Worm (Caenorhabditis elegans): ENCODE measurements around the gene bud-13.
A peak's percentile ranks its signal among the peaks of the same experiment; 100 is the strongest.

bud-13 gene

DNA sequence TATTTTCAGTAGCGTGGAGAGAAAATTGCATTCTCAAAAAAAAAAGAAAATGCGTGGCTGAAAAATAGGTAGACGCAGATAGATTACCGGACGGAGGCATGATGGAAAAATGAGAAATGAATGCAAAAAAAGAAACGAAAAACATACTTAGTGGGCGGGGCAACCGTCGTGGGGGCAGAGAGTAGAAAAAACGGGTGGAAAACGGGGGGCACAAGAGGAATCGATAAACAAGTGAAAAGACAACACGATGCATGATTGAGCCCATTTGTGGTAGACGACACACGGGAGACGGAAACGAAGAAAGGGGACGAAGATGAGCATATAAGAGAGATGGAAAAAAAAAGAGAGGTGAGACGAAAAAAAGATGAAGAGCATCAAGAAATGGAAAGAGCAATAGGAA, 21.0 kb upstream of the bud-13 start (continued):
- TF ChIP-seq nhr-77 (tag; optimal IDR thresholded peaks at IDR 0.05) (no peak), ceh-20 (GFP tag; IDR thresholded peaks at IDR 0.05) (no peak), F10B5.3 (tag; optimal IDR thresholded peaks at IDR 0.05) (no peak), ceh-62 (tag; optimal IDR thresholded peaks at IDR 0.05) (no peak), ztf-7 (tag; optimal IDR thresholded peaks at IDR 0.05) (no peak), lsy-2 (tag; optimal IDR thresholded peaks at IDR 0.05) (no peak), zip-2 (tag; optimal IDR thresholded peaks at IDR 0.05) (no peak), gei-8 (GFP tag; optimal IDR thresholded peaks at IDR 0.05) (no peak), unc-62 (GFP tag; optimal IDR thresholded peaks at IDR 0.05 in 1 of 2) (peak in 1 of 2 experiments; percentile 70), unc-62 (tag; optimal IDR thresholded peaks at IDR 0.05) (no peak), lir-3 (tag; optimal IDR thresholded peaks at IDR 0.05) (no peak), ceh-82 (tag; optimal IDR thresholded peaks at IDR 0.05) (no peak), nhr-11 (tag; optimal IDR thresholded peaks at IDR 0.05) (no peak), R02D3.7 (tag; optimal IDR thresholded peaks at IDR 0.05) (no peak), hmg-1.1 (GFP tag; IDR thresholded peaks at IDR 0.05) (no peak), daf-16 (GFP tag; optimal IDR thresholded peaks at IDR 0.05) (no peak), daf-16 (tag; optimal IDR thresholded peaks at IDR 0.05) (peak; percentile 10), unc-130 (GFP tag; optimal IDR thresholded peaks at IDR 0.05) (no peak), nhr-102 (tag; optimal IDR thresholded peaks at IDR 0.05) (no peak), zfp-2 (tag; optimal IDR thresholded peaks at IDR 0.05) (no peak), T26A8.4 (GFP tag; IDR thresholded peaks at IDR 0.05) (no peak), zip-11 (GFP tag; IDR thresholded peaks at IDR 0.05) (no peak), rbr-2 (tag; optimal IDR thresholded peaks at IDR 0.05) (peak; percentile 38), daf-8 (GFP tag; IDR thresholded peaks at IDR 0.05) (no peak), pqm-1 (tag; optimal IDR thresholded peaks at IDR 0.05) (no peak), ceh-28 (tag; optimal IDR thresholded peaks at IDR 0.05) (no peak), snpc-1.2 (GFP tag; IDR thresholded peaks at IDR 0.05) (no peak), D1046.2 (GFP tag; IDR thresholded peaks at IDR 0.05) (no peak), nhr-42 (GFP tag; IDR thresholded peaks at IDR 0.05) (no peak), lim-7 (GFP tag; IDR thresholded peaks at IDR 0.05) (no peak), ama-1 (optimal IDR thresholded peaks at IDR 0.05) (no peak), hlh-30 (tag; optimal IDR thresholded peaks at IDR 0.05; ENCODE audit: insufficient read depth) (peak; percentile 18), lin-38 (GFP tag; IDR thresholded peaks at IDR 0.05) (no peak), spr-3 (GFP tag; optimal IDR thresholded peaks at IDR 0.05) (no peak)

DNA sequence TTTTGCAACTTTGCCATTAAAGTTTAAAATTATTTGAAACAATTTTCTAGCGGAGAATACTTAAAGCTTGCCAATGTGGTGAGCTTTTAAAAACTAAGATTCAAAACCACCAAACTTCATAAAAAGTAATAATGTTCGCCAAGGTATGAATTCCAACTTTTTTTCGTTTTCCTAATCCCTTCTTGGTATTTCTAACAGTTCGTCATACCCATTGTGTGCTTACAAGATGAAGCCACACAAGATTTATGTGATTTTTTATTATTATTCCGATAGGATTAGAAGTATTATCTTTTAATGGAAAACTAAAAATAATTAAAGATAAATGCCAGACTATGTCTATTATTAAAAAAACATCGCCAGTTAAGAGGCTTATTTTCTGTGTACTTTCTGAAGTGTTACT, 20.5 kb upstream of the bud-13 start:
- no peak for TF ChIP-seq mxl-2 (GFP tag; conservative IDR thresholded peaks at IDR 0.05)
- TF ChIP-seq nhr-25 (tag; optimal IDR thresholded peaks at IDR 0.05; ENCODE audit: borderline replicate concordance, insufficient read depth): no peak
- TF ChIP-seq set-16 (GFP tag; IDR thresholded peaks at IDR 0.05): no peak
- no peak for TF ChIP-seq ces-1 (GFP tag; optimal IDR thresholded peaks at IDR 0.05)
- no peak for TF ChIP-seq gei-8 (GFP tag; optimal IDR thresholded peaks at IDR 0.05)
- TF ChIP-seq unc-130 (GFP tag; optimal IDR thresholded peaks at IDR 0.05): no peak
- no peak for TF ChIP-seq tag-97 (GFP tag; IDR thresholded peaks at IDR 0.05)
- TF ChIP-seq ceh-62 (tag; optimal IDR thresholded peaks at IDR 0.05): no peak
- TF ChIP-seq aly-2 (tag; optimal IDR thresholded peaks at IDR 0.05): no peak
- TF ChIP-seq dve-1 (tag; optimal IDR thresholded peaks at IDR 0.05; ENCODE audit: insufficient read depth): no peak
- no peak for TF ChIP-seq php-3 (GFP tag; IDR thresholded peaks at IDR 0.05)
- TF ChIP-seq nhr-41 (GFP tag; IDR thresholded peaks at IDR 0.05): no peak
- TF ChIP-seq nhr-77 (tag; optimal IDR thresholded peaks at IDR 0.05): no peak
- TF ChIP-seq ceh-82 (tag; optimal IDR thresholded peaks at IDR 0.05): no peak
- no peak for TF ChIP-seq zag-1 (tag; optimal IDR thresholded peaks at IDR 0.05)
- no peak for TF ChIP-seq lin-38 (GFP tag; IDR thresholded peaks at IDR 0.05)

Data from whole organism, L4 larva.